Fruit fly (Drosophila melanogaster): ENCODE results near the gene CG13083.
A peak's percentile ranks its signal among the peaks of the same experiment; 100 is the strongest.

Gene CG13083

dm6 chr2L:19537779-19538456 is 50.6 kb downstream of the CG13083 start, which contains the start of gene CG13082 (continued):
- TF ChIP-seq Dip2 (GFP tag; IDR thresholded peaks at IDR 0.05), result no peak
- peak; percentile 50 for TF ChIP-seq oc (tag; optimal IDR thresholded peaks at IDR 0.05)
- no peak for TF ChIP-seq Trl (optimal IDR thresholded peaks at IDR 0.05)
- TF ChIP-seq Trl (GFP tag; optimal IDR thresholded peaks at IDR 0.05), result no peak
- TF ChIP-seq ap (GFP tag; IDR thresholded peaks at IDR 0.05), result no peak
- no peak for TF ChIP-seq cad (GFP tag; optimal IDR thresholded peaks at IDR 0.05)
- TF ChIP-seq eyg (GFP tag; optimal IDR thresholded peaks at IDR 0.05), result no peak
- peak in 1 of 2 experiments; percentile 9 for TF ChIP-seq dpn (GFP tag; optimal IDR thresholded peaks at IDR 0.05)
- no peak for TF ChIP-seq GATAe (GFP tag; conservative IDR thresholded peaks at IDR 0.05)
- peak; percentile 25 for TF ChIP-seq CG1233 (GFP tag; optimal IDR thresholded peaks at IDR 0.05)
- TF ChIP-seq CG4617 (GFP tag; optimal IDR thresholded peaks at IDR 0.05; ENCODE audit: borderline replicate concordance), result no peak
- no peak for TF ChIP-seq HLH54F (GFP tag; optimal IDR thresholded peaks at IDR 0.05)
- no peak for TF ChIP-seq wor (GFP tag; IDR thresholded peaks at IDR 0.05)
- no peak for TF ChIP-seq Atf3 (GFP tag; optimal IDR thresholded peaks at IDR 0.05)
- peak; percentile 8 for TF ChIP-seq Abd-B (GFP tag; optimal IDR thresholded peaks at IDR 0.05)
- TF ChIP-seq tap (tag; optimal IDR thresholded peaks at IDR 0.05), result peak; percentile 20
- TF ChIP-seq da (GFP tag; optimal IDR thresholded peaks at IDR 0.05), result no peak
- TF ChIP-seq Lpt (GFP tag; optimal IDR thresholded peaks at IDR 0.05), result no peak
- peak; percentile 27 for TF ChIP-seq CG8944 (GFP tag; optimal IDR thresholded peaks at IDR 0.05)
- TF ChIP-seq so (GFP tag; IDR thresholded peaks at IDR 0.05), result no peak
- TF ChIP-seq az2 (GFP tag; optimal IDR thresholded peaks at IDR 0.05), result peak; percentile 53
- TF ChIP-seq YL-1 (GFP tag; optimal IDR thresholded peaks at IDR 0.05), result no peak
- TF ChIP-seq C15 (GFP tag; IDR thresholded peaks at IDR 0.05), result no peak
- TF ChIP-seq CG8478 (optimal IDR thresholded peaks at IDR 0.05), result no peak
- TF ChIP-seq CG4707 (GFP tag; optimal IDR thresholded peaks at IDR 0.05), result peak; percentile 2
- TF ChIP-seq ems (GFP tag; optimal IDR thresholded peaks at IDR 0.05), result no peak
- TF ChIP-seq nau (GFP tag; optimal IDR thresholded peaks at IDR 0.05), result no peak
- peak; percentile 39 to 51 for TF ChIP-seq chif (GFP tag; optimal IDR thresholded peaks at IDR 0.05)
- TF ChIP-seq TFAM (GFP tag; optimal IDR thresholded peaks at IDR 0.05), result no peak
- TF ChIP-seq Chrac-16 (GFP tag; optimal IDR thresholded peaks at IDR 0.05), result peak; percentile 28
- TF ChIP-seq aop (GFP tag; IDR thresholded peaks at IDR 0.05), result no peak
- TF ChIP-seq mirr (GFP tag; optimal IDR thresholded peaks at IDR 0.05), result no peak
- TF ChIP-seq Mad (GFP tag; optimal IDR thresholded peaks at IDR 0.05), result peak; percentile 6
- TF ChIP-seq NfI (GFP tag; optimal IDR thresholded peaks at IDR 0.05), result no peak
- no peak for TF ChIP-seq Rx (GFP tag; IDR thresholded peaks at IDR 0.05)
- peak; percentile 77 for TF ChIP-seq CG17361 (GFP tag; IDR thresholded peaks at IDR 0.05)
- no peak for TF ChIP-seq CkIIα-i1 (GFP tag; IDR thresholded peaks at IDR 0.05)
- TF ChIP-seq CG10209 (GFP tag; optimal IDR thresholded peaks at IDR 0.05), result peak; percentile 48
- no peak for TF ChIP-seq CG7987 (GFP tag; optimal IDR thresholded peaks at IDR 0.05)
- TF ChIP-seq dmrt11E (tag; optimal IDR thresholded peaks at IDR 0.05), result peak; percentile 74
- TF ChIP-seq bcd (GFP tag; optimal IDR thresholded peaks at IDR 0.05), result peak; percentile 39
- peak; percentile 93 for TF ChIP-seq sens (GFP tag)
- TF ChIP-seq CG9932 (GFP tag; IDR thresholded peaks at IDR 0.05), result no peak
- no peak for TF ChIP-seq sob (GFP tag; IDR thresholded peaks at IDR 0.05)
- peak; percentile 65 for TF ChIP-seq zfh1 (GFP tag; IDR thresholded peaks at IDR 0.05)
- TF ChIP-seq CG17802 (tag; optimal IDR thresholded peaks at IDR 0.05), result peak; percentile 30
- peak; percentile 12 for TF ChIP-seq CG30020 (tag; optimal IDR thresholded peaks at IDR 0.05)
- peak; percentile 5 for TF ChIP-seq CG17568 (GFP tag; optimal IDR thresholded peaks at IDR 0.05)
- TF ChIP-seq Meics (GFP tag; optimal IDR thresholded peaks at IDR 0.05), result no peak
- TF ChIP-seq CG12104 (GFP tag; optimal IDR thresholded peaks at IDR 0.05), result no peak
- no peak for TF ChIP-seq ab (GFP tag; optimal IDR thresholded peaks at IDR 0.05)
- no peak; the same call in 1 of the 2 replicates for TF ChIP-seq CG10366 (GFP tag; IDR thresholded peaks at IDR 0.05)

All from whole organism, embryonic.